Fruit fly (Drosophila melanogaster): ENCODE results near the gene Kdsr.

Kdsr gene

dm6 chr3R:25266751-25267150 lies 4.5 kb upstream of the Kdsr start:
- TF ChIP-seq CG16779 (tag; optimal IDR thresholded peaks at IDR 0.05) = no peak
- TF ChIP-seq CG10669 (GFP tag; optimal IDR thresholded peaks at IDR 0.05) = no peak
- TF ChIP-seq CG9139 (GFP tag; optimal IDR thresholded peaks at IDR 0.05) = no peak
- no peak for TF ChIP-seq eg (GFP tag; IDR thresholded peaks at IDR 0.05)
- no peak for TF ChIP-seq ss (GFP tag; optimal IDR thresholded peaks at IDR 0.05)
- TF ChIP-seq Eip75B (GFP tag; optimal IDR thresholded peaks at IDR 0.05) = no peak
- no peak for TF ChIP-seq CG10631 (GFP tag; optimal IDR thresholded peaks at IDR 0.05)
- no peak for TF ChIP-seq CG6792 (GFP tag; optimal IDR thresholded peaks at IDR 0.05)
- TF ChIP-seq achi (GFP tag; optimal IDR thresholded peaks at IDR 0.05) = no peak
- no peak for TF ChIP-seq Sox15 (GFP tag; optimal IDR thresholded peaks at IDR 0.05)
- no peak for TF ChIP-seq CG6163 (GFP tag; IDR thresholded peaks at IDR 0.05)
- TF ChIP-seq CG11294 (GFP tag; IDR thresholded peaks at IDR 0.05) = no peak
- no peak for TF ChIP-seq CG32006 (GFP tag; optimal IDR thresholded peaks at IDR 0.05)

dm6 chr3R:25265589-25266201 lies 3.4 kb upstream of the Kdsr start, which contains the start of the genes GlnRS and RIOK2:
GlnRS (minus strand) TSS chr3R:25265721.
RIOK2 (plus strand) TSS chr3R:25265844.
- TF ChIP-seq CG1621 (tag; optimal IDR thresholded peaks at IDR 0.05) (peak; percentile 33), fd85E (GFP tag; optimal IDR thresholded peaks at IDR 0.05) (no peak), CG6792 (GFP tag; optimal IDR thresholded peaks at IDR 0.05) (no peak), CG11294 (GFP tag; IDR thresholded peaks at IDR 0.05) (no peak), CG9139 (GFP tag; optimal IDR thresholded peaks at IDR 0.05) (no peak), Eip93F (GFP tag; optimal IDR thresholded peaks at IDR 0.05) (no peak), CG10631 (GFP tag; optimal IDR thresholded peaks at IDR 0.05) (no peak), CG10669 (GFP tag; optimal IDR thresholded peaks at IDR 0.05) (no peak), CG15336 (GFP tag; IDR thresholded peaks at IDR 0.05) (peak; percentile 31; the same call in 1 of the 2 replicates), spab (GFP tag; optimal IDR thresholded peaks at IDR 0.05) (no peak), achi (GFP tag; optimal IDR thresholded peaks at IDR 0.05) (peak; percentile 45), lz (GFP tag; optimal IDR thresholded peaks at IDR 0.05) (no peak), CG3032 (tag; optimal IDR thresholded peaks at IDR 0.05) (no peak)

- TF ChIP-seq pdm3 (GFP tag; optimal IDR thresholded peaks at IDR 0.05) (no peak), CG1621 (tag; optimal IDR thresholded peaks at IDR 0.05) (no peak), Ets96B (tag; optimal IDR thresholded peaks at IDR 0.05) (no peak), CG9139 (GFP tag; optimal IDR thresholded peaks at IDR 0.05) (no peak), Sox15 (GFP tag; optimal IDR thresholded peaks at IDR 0.05) (no peak), esn (GFP tag; optimal IDR thresholded peaks at IDR 0.05) (no peak), lz (GFP tag; optimal IDR thresholded peaks at IDR 0.05) (no peak), CG34406 (GFP tag; optimal IDR thresholded peaks at IDR 0.05) (no peak), CG11762 (GFP tag; optimal IDR thresholded peaks at IDR 0.05; ENCODE audit: insufficient read depth) (no peak), Lpt (GFP tag; optimal IDR thresholded peaks at IDR 0.05) (no peak)
Measured at dm6 chr3R:25260670-25261069, 1.6 kb downstream of the Kdsr start.

- TF ChIP-seq salr (GFP tag; optimal IDR thresholded peaks at IDR 0.05) (peak in 1 of 2 experiments; percentile 93), OdsH (GFP tag; optimal IDR thresholded peaks at IDR 0.05) (peak; percentile 97), CG11294 (GFP tag; IDR thresholded peaks at IDR 0.05) (peak; percentile 97), net (GFP tag; optimal IDR thresholded peaks at IDR 0.05) (peak; percentile 94), CG16779 (tag; optimal IDR thresholded peaks at IDR 0.05) (no peak), Sox102F (GFP tag; optimal IDR thresholded peaks at IDR 0.05) (no peak), achi (GFP tag; optimal IDR thresholded peaks at IDR 0.05) (peak; percentile 97), svp (GFP tag) (peak; percentile 99), Lpt (GFP tag; optimal IDR thresholded peaks at IDR 0.05) (peak; percentile 89), topi (GFP tag; optimal IDR thresholded peaks at IDR 0.05) (peak; percentile 97), Ets96B (tag; optimal IDR thresholded peaks at IDR 0.05) (peak; percentile 94), eg (GFP tag; IDR thresholded peaks at IDR 0.05) (peak; percentile 98), CG10631 (GFP tag; optimal IDR thresholded peaks at IDR 0.05) (peak; percentile 98), CG6792 (GFP tag; optimal IDR thresholded peaks at IDR 0.05) (peak; percentile 94), CG10669 (GFP tag; optimal IDR thresholded peaks at IDR 0.05) (peak; percentile 94), Eip93F (GFP tag; optimal IDR thresholded peaks at IDR 0.05) (peak; percentile 89), CG34406 (GFP tag; optimal IDR thresholded peaks at IDR 0.05) (peak; percentile 92), acj6 (GFP tag; optimal IDR thresholded peaks at IDR 0.05) (peak; percentile 97), CG32006 (GFP tag; optimal IDR thresholded peaks at IDR 0.05) (peak; percentile 96), ss (GFP tag; optimal IDR thresholded peaks at IDR 0.05) (peak in 1 of 2 experiments; percentile 91), CG6276 (GFP tag; optimal IDR thresholded peaks at IDR 0.05) (no peak), CG6808 (GFP tag; optimal IDR thresholded peaks at IDR 0.05) (no peak), vri (GFP tag; optimal IDR thresholded peaks at IDR 0.05) (peak; percentile 94), CG8632 (GFP tag; optimal IDR thresholded peaks at IDR 0.05) (peak; percentile 92), Blimp-1 (GFP tag; optimal IDR thresholded peaks at IDR 0.05) (peak; percentile 86), CG15336 (GFP tag; IDR thresholded peaks at IDR 0.05) (peak; percentile 93), Met (GFP tag; optimal IDR thresholded peaks at IDR 0.05) (peak; percentile 97), Eip75B (GFP tag; optimal IDR thresholded peaks at IDR 0.05) (peak; percentile 95), esn (GFP tag; optimal IDR thresholded peaks at IDR 0.05) (peak; percentile 98), CG3919 (GFP tag; optimal IDR thresholded peaks at IDR 0.05) (peak; percentile 96)
Measured at dm6 chr3R:25258628-25259240, 3.6 kb downstream of the Kdsr start, which contains the start of gene CG11857. CG11857 (plus strand) TSS chr3R:25258898.

Measured in whole organism, prepupa.